Worm (Caenorhabditis elegans) whole organism, young adult: Measurements from ENCODE around the gene asp-5.

Source experiments
- C17E4.6 ChIP-seq: fragments of 200-800 bp; sonication (Bioruptor generic); IDR thresholded peaks from 2 replicates; pipeline ENCODE4 v1.3.6; 2022; ENCODE audit warnings: missing genetic modification reagents, missing genetic modification characterization, missing compliant biosample characterization
- F39B2.1 ChIP-seq: fragments of 200-800 bp; sonication (Bioruptor generic); IDR thresholded peaks from 2 replicates; pipeline ENCODE4 v1.3.6; 2022; ENCODE audit warnings: missing genetic modification reagents, missing genetic modification characterization, missing compliant biosample characterization
- F52B5.7 ChIP-seq: sonication (generic microtip); optimal IDR thresholded peaks from 2 replicates; lab custom pipeline; 2016; ENCODE audit warnings: mild to moderate bottlenecking, missing genetic modification characterization, missing compliant biosample characterization
- F55B11.4 ChIP-seq: sonication (generic microtip); optimal IDR thresholded peaks from 2 replicates; lab custom pipeline; 2016; ENCODE audit warnings: missing compliant biosample characterization, missing genetic modification characterization, borderline replicate concordance; ENCODE audit not compliant: insufficient read depth
- K11D2.4 ChIP-seq: fragments of 200-800 bp; sonication (Bioruptor generic); IDR thresholded peaks from 2 replicates; pipeline ENCODE4 v1.3.6; 2022; ENCODE audit warnings: missing genetic modification reagents, missing genetic modification characterization, missing compliant biosample characterization
- Y56A3A.18 ChIP-seq: fragments of 200-800 bp; sonication (Bioruptor generic); IDR thresholded peaks from 2 replicates; pipeline ENCODE4 v1.3.6; 2022; ENCODE audit warnings: missing genetic modification reagents, missing genetic modification characterization, missing compliant biosample characterization
- Y67H2A.10 ChIP-seq: fragments of 200-800 bp; sonication (Bioruptor generic); conservative IDR thresholded peaks from 2 replicates; pipeline ENCODE4 v1.3.6; 2022; ENCODE audit warnings: missing genetic modification reagents, missing genetic modification characterization, missing compliant biosample characterization
- ceh-40 ChIP-seq: fragments of 200-800 bp; sonication (Bioruptor generic); IDR thresholded peaks from 2 replicates; pipeline ENCODE4 v1.3.6; 2022; ENCODE audit warnings: missing genetic modification characterization, missing compliant biosample characterization
- ceh-91 ChIP-seq: fragments of 200-800 bp; sonication (Bioruptor generic); IDR thresholded peaks from 2 replicates; pipeline ENCODE4 v1.3.6; 2022; ENCODE audit warnings: missing genetic modification reagents, missing genetic modification characterization, missing compliant biosample characterization
- die-1 ChIP-seq: sonication (generic microtip); optimal IDR thresholded peaks from 2 replicates; lab custom pipeline; 2016; ENCODE audit warnings: missing genotype, mild to moderate bottlenecking, missing genetic modification characterization, missing compliant biosample characterization
- dpl-1 ChIP-seq: fragments of 150-350 bp; optimal IDR thresholded peaks from 2 replicates; lab custom pipeline; 2014; ENCODE audit warnings: missing biosample characterization, missing genetic modification reagents, missing genetic modification characterization
- egl-18 ChIP-seq: fragments of 200-800 bp; sonication (Bioruptor generic); IDR thresholded peaks from 2 replicates; pipeline ENCODE4 v1.3.6; 2022; ENCODE audit warnings: missing genetic modification reagents, missing genetic modification characterization, missing compliant biosample characterization
- egrh-3 ChIP-seq: fragments of 200-800 bp; sonication (Bioruptor generic); IDR thresholded peaks from 2 replicates; pipeline ENCODE4 v1.3.6; 2022; ENCODE audit warnings: missing genetic modification reagents, missing genetic modification characterization, missing compliant biosample characterization
- ekl-4 ChIP-seq: fragments of 200-800 bp; sonication (Bioruptor generic); IDR thresholded peaks from 2 replicates; pipeline ENCODE4 v1.3.6; 2022; ENCODE audit warnings: missing genetic modification reagents, missing genetic modification characterization, missing compliant biosample characterization
- gei-17 ChIP-seq: fragments of 200-800 bp; sonication (Bioruptor generic); optimal IDR thresholded peaks from 2 replicates; lab custom pipeline; 2018; ENCODE audit warnings: mild to moderate bottlenecking, missing genetic modification characterization, missing compliant biosample characterization
- hmg-1.2 ChIP-seq: fragments of 200-800 bp; sonication (Bioruptor generic); IDR thresholded peaks from 2 replicates; pipeline ENCODE4 v1.3.6; 2022; ENCODE audit warnings: missing genetic modification reagents, missing genetic modification characterization, missing compliant biosample characterization
- let-607 ChIP-seq, 2 experiments: fragments of 200-800 bp in 1 of 2; sonication (Bioruptor generic) in 1 of 2; sonication (generic microtip) in 1 of 2; optimal IDR thresholded peaks; 2 replicates each; lab custom pipeline; 2016 to 2018; ENCODE audit warnings: mild to moderate bottlenecking in 2 of 2, missing compliant biosample characterization in 2 of 2, missing genetic modification characterization in 2 of 2, moderate library complexity in 2 of 2, missing genotype in 1 of 2
- lin-26 ChIP-seq: fragments of 200-800 bp; sonication (Bioruptor generic); IDR thresholded peaks from 2 replicates; pipeline ENCODE4 v1.3.6; 2022; ENCODE audit warnings: missing genetic modification reagents, missing genetic modification characterization, missing compliant biosample characterization
- lin-35 ChIP-seq, 3 experiments: fragments of 150-350 bp in 2 of 3; sonication (generic microtip) in 1 of 3; optimal IDR thresholded peaks; 2 replicates each; lab custom pipeline; 2014 to 2018; ENCODE audit warnings: missing biosample characterization in 3 of 3, missing genetic modification characterization in 3 of 3, missing genetic modification reagents in 3 of 3
- lir-1 ChIP-seq: fragments of 200-800 bp; sonication (Bioruptor generic); conservative IDR thresholded peaks from 2 replicates; pipeline ENCODE4 v1.3.6; 2022; ENCODE audit warnings: missing genetic modification reagents, missing genetic modification characterization, missing compliant biosample characterization
- lsy-27 ChIP-seq: sonication (generic microtip); optimal IDR thresholded peaks from 2 replicates; lab custom pipeline; 2017; ENCODE audit warnings: missing genetic modification characterization, mild to moderate bottlenecking, missing compliant biosample characterization, antibody characterized with exemption, missing genotype, borderline replicate concordance; ENCODE audit not compliant: insufficient read depth
- madf-3 ChIP-seq: fragments of 200-800 bp; sonication (Bioruptor generic); IDR thresholded peaks from 2 replicates; pipeline ENCODE4 v1.3.6; 2022; ENCODE audit warnings: missing genetic modification reagents, missing genetic modification characterization, missing compliant biosample characterization
- nhr-80 ChIP-seq: sonication (generic microtip); optimal IDR thresholded peaks from 2 replicates; lab custom pipeline; 2016; ENCODE audit warnings: missing genetic modification characterization, missing compliant biosample characterization
- nhr-90 ChIP-seq: sonication (generic microtip); optimal IDR thresholded peaks from 2 replicates; lab custom pipeline; 2016; ENCODE audit warnings: missing genotype, mild to moderate bottlenecking, missing genetic modification characterization, missing compliant biosample characterization
- rec-8 ChIP-seq, 2 experiments: sonication (generic microtip); optimal IDR thresholded peaks; 2 replicates each; lab custom pipeline; 2016; ENCODE audit warnings: mild to moderate bottlenecking in 2 of 2, missing genetic modification characterization in 2 of 2, missing genetic modification reagents in 2 of 2, missing genotype in 2 of 2, missing biosample characterization in 1 of 2, missing compliant biosample characterization in 1 of 2, moderate library complexity in 1 of 2
- sea-2 ChIP-seq: fragments of 200-800 bp; sonication (Bioruptor generic); IDR thresholded peaks from 2 replicates; pipeline ENCODE4 v1.3.6; 2022; ENCODE audit warnings: missing genetic modification characterization, missing compliant biosample characterization
- sptf-2 ChIP-seq: fragments of 200-800 bp; sonication (Bioruptor generic); optimal IDR thresholded peaks from 2 replicates; lab custom pipeline; 2018; ENCODE audit warnings: mild to moderate bottlenecking, missing genetic modification characterization, missing compliant biosample characterization
- xnd-1 ChIP-seq: sonication (generic microtip); optimal IDR thresholded peaks from 2 replicates; lab custom pipeline; 2016; ENCODE audit warnings: missing genotype, missing genetic modification reagents, missing genetic modification characterization, missing compliant biosample characterization
- ztf-25 ChIP-seq: fragments of 200-800 bp; sonication (Bioruptor generic); IDR thresholded peaks from 2 replicates; pipeline ENCODE4 v1.3.6; 2022; ENCODE audit warnings: missing genetic modification reagents, missing genetic modification characterization, missing compliant biosample characterization
- ztf-28 ChIP-seq: fragments of 200-800 bp; sonication (Bioruptor generic); IDR thresholded peaks from 2 replicates; pipeline ENCODE4 v1.3.6; 2022; ENCODE audit warnings: missing genetic modification reagents, missing genetic modification characterization, missing compliant biosample characterization
- ztf-3 ChIP-seq: fragments of 200-800 bp; sonication (Bioruptor generic); optimal IDR thresholded peaks from 2 replicates; lab custom pipeline; 2018; ENCODE audit warnings: mild to moderate bottlenecking, missing genetic modification characterization, missing compliant biosample characterization

The asp-5 gene

DNA sequence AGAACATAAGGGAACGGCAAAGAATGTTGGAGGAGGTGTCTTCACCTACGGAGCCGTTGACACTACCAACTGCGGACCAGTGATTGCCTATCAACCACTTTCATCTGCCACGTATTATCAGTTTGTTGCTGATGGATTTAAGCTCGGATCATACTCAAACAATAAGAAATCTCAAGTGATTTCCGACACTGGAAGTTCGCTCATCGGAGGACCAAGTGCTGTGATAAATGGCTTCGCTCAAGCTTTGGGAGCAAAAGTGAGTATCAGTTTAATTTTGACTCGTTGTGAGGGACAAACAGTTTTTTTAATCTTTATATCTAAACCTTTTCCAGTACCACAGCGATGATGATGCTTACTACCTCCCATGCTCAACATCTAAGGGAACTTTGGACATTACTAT lies 790 bp upstream of the asp-5 start:
- TF ChIP-seq lin-35 (GFP tag; optimal IDR thresholded peaks at IDR 0.05; lab: Kevin White, UChicago): no peak
- TF ChIP-seq lin-26 (GFP tag; lab: Robert Waterston, UW): no peak
- no peak for TF ChIP-seq K11D2.4
- no peak for TF ChIP-seq hmg-1.2
- no peak for TF ChIP-seq sea-2 (GFP tag; lab: Robert Waterston, UW)
- TF ChIP-seq egl-18 (GFP tag; lab: Robert Waterston, UW): no peak
- TF ChIP-seq egrh-3: no peak
- no peak for TF ChIP-seq lir-1 (GFP tag; lab: Robert Waterston, UW)
- TF ChIP-seq lsy-27 (tag; lab: Kevin White, UChicago): no peak
- TF ChIP-seq ztf-3 (GFP tag; lab: Kevin White, UChicago): no peak
- no peak for TF ChIP-seq F55B11.4 (tag; lab: Kevin White, UChicago)

DNA sequence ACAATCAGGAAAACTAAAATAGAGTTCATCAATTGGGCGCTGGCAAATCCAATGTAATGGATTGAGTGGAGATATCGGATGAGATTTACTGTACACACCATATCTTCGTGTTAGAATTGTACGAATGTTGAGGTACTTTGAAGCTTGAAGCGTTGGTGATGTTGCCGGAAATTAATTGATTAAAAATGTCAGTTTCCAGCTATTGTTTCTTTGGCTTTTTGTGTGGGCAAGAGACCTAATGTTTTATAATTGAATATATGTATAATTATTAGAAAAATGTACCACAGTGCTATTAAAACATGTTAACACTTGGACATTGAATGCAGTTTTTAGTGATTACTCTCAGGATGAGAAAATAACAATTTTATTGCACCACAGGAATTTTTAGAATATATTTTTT lies 6.6 kb downstream of the asp-5 start, which contains the start of gene str-136:
str-136 (minus strand) TSS at position 101 of the 400 bp plus-strand sequence.
- no peak for TF ChIP-seq die-1 (tag; lab: Kevin White, UChicago)

DNA sequence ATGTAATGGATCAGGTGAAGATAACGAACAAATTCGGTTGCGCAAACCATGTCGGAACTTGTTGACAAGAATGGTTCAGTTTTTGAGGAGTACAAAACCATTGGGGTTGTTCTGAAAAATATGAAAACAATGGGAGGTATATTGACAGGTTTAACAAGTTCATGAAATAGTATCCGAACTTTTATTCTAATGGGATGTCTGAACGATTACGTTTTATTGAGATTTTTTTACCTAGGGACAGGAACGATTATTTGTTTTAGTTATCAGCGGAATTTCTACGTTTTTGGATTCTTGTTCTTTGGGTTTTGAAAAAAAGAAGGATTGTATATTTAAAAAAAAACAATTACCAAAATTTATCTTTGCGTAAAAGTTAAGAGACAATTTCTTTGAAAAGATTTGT lies 8.6 kb downstream of the asp-5 start, which contains the start of gene str-135:
str-135 (minus strand) TSS at position 101 of the 400 bp plus-strand sequence.
- TF ChIP-seq ekl-4 (GFP tag; lab: Robert Waterston, UW) (no peak), rec-8 (tag; optimal IDR thresholded peaks at IDR 0.05; lab: Kevin White, UChicago) (no peak), K11D2.4 (no peak), ztf-25 (GFP tag; lab: Robert Waterston, UW) (no peak), madf-3 (GFP tag; lab: Robert Waterston, UW) (no peak), F39B2.1 (no peak), ceh-91 (GFP tag; lab: Robert Waterston, UW) (no peak), gei-17 (GFP tag; lab: Kevin White, UChicago) (no peak), xnd-1 (no peak), sptf-2 (GFP tag; lab: Kevin White, UChicago) (no peak), ztf-28 (no peak), Y56A3A.18 (GFP tag; lab: Robert Waterston, UW) (no peak), dpl-1 (GFP tag; lab: Kevin White, UChicago) (no peak), C17E4.6 (GFP tag; lab: Robert Waterston, UW) (no peak)

DNA sequence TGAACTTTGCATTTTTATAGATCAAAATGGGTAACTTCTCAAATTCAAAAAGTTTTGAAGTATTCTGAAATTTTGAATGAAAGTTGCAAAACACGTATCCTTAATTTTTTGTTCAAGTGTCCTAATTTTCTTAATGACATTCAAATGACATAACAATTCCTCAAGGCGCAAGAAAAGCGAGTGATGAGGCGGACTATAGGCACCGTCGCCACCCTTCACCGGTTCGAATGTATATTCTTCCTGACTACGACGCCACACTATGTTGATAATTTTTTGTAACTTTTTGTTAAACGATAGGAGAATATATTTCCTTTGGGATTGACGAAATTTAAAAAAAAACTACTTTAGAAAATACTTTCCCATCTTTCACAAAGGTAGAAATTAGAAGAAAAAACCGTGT lies 9.5 kb downstream of the asp-5 start:
- no peak for TF ChIP-seq Y67H2A.10 (GFP tag; lab: Robert Waterston, UW)
- TF ChIP-seq hmg-1.2: no peak
- TF ChIP-seq gei-17 (GFP tag; lab: Kevin White, UChicago): no peak
- no peak for TF ChIP-seq F52B5.7 (tag; lab: Kevin White, UChicago)
- TF ChIP-seq nhr-90 (tag; lab: Kevin White, UChicago): no peak
- no peak for TF ChIP-seq ceh-40 (GFP tag; lab: Robert Waterston, UW)
- TF ChIP-seq, all 124 proteins: peak for 0

DNA sequence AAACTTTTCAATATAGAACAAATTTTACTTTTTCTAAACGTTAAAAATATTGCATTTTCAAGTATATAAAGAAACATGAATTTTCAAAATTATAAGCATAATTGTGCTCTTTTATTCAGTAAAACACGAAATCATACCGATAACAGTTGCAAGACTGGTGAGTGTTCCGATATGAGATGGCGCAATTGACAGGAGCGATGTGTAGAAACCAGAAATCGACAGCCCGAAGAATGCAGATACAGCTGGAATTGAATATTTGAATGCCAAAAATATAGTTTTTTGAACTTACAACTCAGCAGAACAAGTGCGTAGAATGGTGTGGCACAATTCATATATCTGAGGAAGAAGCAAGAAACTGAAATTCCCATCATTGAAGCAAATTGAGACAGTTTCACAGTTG lies 10.7 kb downstream of the asp-5 start:
- TF ChIP-seq let-607 (tag; optimal IDR thresholded peaks at IDR 0.05; lab: Kevin White, UChicago) (peak in 1 of 2 experiments; percentile 52), die-1 (tag; lab: Kevin White, UChicago) (no peak), nhr-80 (tag; lab: Kevin White, UChicago) (peak; percentile 35)
- TF ChIP-seq, all 124 proteins: peak for 2
